Worm (Caenorhabditis elegans) whole organism, mixed stage, embryonic: ENCODE data around the gene K07F5.15.

Source experiments
- bed-3 ChIP-seq: fragments of 200-800 bp; sonication (Bioruptor generic); optimal IDR thresholded peaks from 3 replicates; lab custom pipeline; 2018; ENCODE audit warnings: mild to moderate bottlenecking, missing genetic modification characterization, moderate library complexity, missing compliant biosample characterization
- blmp-1 ChIP-seq: fragments of 150-350 bp; optimal IDR thresholded peaks from 2 replicates; lab custom pipeline; 2014; ENCODE audit warnings: missing biosample characterization, missing genetic modification characterization
- elt-1 ChIP-seq: sonication (generic microtip); optimal IDR thresholded peaks from 2 replicates; lab custom pipeline; 2017; ENCODE audit warnings: missing genetic modification characterization, mild to moderate bottlenecking, missing compliant biosample characterization, antibody characterized with exemption, moderate library complexity, borderline replicate concordance; ENCODE audit not compliant: insufficient read depth
- elt-3 ChIP-seq: fragments of 150-350 bp; optimal IDR thresholded peaks from 2 replicates; lab custom pipeline; 2014; ENCODE audit warnings: missing biosample characterization, missing genetic modification characterization
- nhr-12 ChIP-seq: fragments of 150-350 bp; optimal IDR thresholded peaks from 2 replicates; lab custom pipeline; 2014; ENCODE audit warnings: missing biosample characterization, missing genetic modification characterization
- nhr-237 ChIP-seq: fragments of 150-350 bp; optimal IDR thresholded peaks from 2 replicates; lab custom pipeline; 2014; ENCODE audit warnings: missing biosample characterization, missing genetic modification characterization
- nhr-76 ChIP-seq: sonication (generic microtip); optimal IDR thresholded peaks from 2 replicates; lab custom pipeline; 2017; ENCODE audit warnings: missing biosample characterization, missing genetic modification characterization
- pha-4 ChIP-seq: fragments of 150-350 bp; optimal IDR thresholded peaks from 2 replicates; lab custom pipeline; 2018; ENCODE audit warnings: missing biosample characterization, missing genetic modification reagents, missing genetic modification characterization
- snpc-4 ChIP-seq: fragments of 150-350 bp; optimal IDR thresholded peaks from 2 replicates; lab custom pipeline; 2014; ENCODE audit warnings: missing biosample characterization, missing genetic modification characterization
- tbx-8 ChIP-seq: fragments of 200-800 bp; sonication (Bioruptor generic); optimal IDR thresholded peaks from 2 replicates; lab custom pipeline; 2018; ENCODE audit warnings: mild to moderate bottlenecking, missing genetic modification characterization, moderate library complexity, missing compliant biosample characterization
- unc-39 ChIP-seq: fragments of 150-350 bp; optimal IDR thresholded peaks from 2 replicates; lab custom pipeline; 2014; ENCODE audit warnings: missing biosample characterization, missing genetic modification characterization
- unc-62 ChIP-seq: fragments of 150-350 bp; optimal IDR thresholded peaks from 2 replicates; lab custom pipeline; 2014; ENCODE audit warnings: missing biosample characterization, missing genetic modification reagents, missing genetic modification characterization
- zip-8 ChIP-seq: fragments of 150-350 bp; optimal IDR thresholded peaks from 2 replicates; lab custom pipeline; 2014; ENCODE audit warnings: missing biosample characterization, missing genetic modification characterization
- ztf-11 ChIP-seq: fragments of 150-350 bp; optimal IDR thresholded peaks from 2 replicates; lab custom pipeline; 2014; ENCODE audit warnings: missing biosample characterization, missing genetic modification characterization

DNA sequence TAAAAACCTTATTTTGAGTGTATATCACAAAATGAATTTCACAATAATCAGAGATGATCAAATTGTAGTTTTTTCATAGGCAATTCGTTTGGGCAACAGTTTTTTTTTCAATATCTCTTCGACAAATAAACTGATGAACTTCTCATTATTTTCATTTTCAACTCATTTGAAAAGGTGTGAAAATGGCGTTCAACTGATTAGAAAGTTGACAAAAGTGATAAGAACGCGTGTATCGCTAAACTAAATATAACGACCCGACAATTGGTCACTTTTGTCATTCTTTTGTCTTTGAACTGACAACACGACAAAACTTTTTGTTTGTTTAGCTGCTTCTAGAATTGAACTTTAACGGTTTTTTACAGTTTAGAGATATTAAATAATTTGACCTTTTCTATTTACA lies 9.9 kb upstream of the K07F5.15 start:
- TF ChIP-seq pha-4 (tag; lab: Kevin White, UChicago): no peak
- TF ChIP-seq nhr-237 (tag; lab: Kevin White, UChicago): no peak
- no peak for TF ChIP-seq nhr-12 (tag; lab: Kevin White, UChicago)
- no peak for TF ChIP-seq unc-62
- TF ChIP-seq zip-8 (tag; lab: Kevin White, UChicago): no peak
- no peak for TF ChIP-seq blmp-1
- no peak for TF ChIP-seq nhr-76 (tag; lab: Kevin White, UChicago)
- TF ChIP-seq tbx-8 (GFP tag; lab: Kevin White, UChicago): no peak
- no peak for TF ChIP-seq unc-39 (tag; lab: Kevin White, UChicago)
- no peak for TF ChIP-seq elt-3 (tag; lab: Kevin White, UChicago)
- TF ChIP-seq elt-1: no peak
- no peak for TF ChIP-seq snpc-4
- no peak for TF ChIP-seq ztf-11 (tag; lab: Kevin White, UChicago)
- no peak for TF ChIP-seq bed-3 (GFP tag; lab: Kevin White, UChicago)
